Worm (Caenorhabditis elegans): ENCODE data around the gene inx-10.

Gene inx-10

ce11 chrV:9218655-9219389 lies 11.5 kb upstream of the inx-10 start:
- TF ChIP-seq unc-62 (GFP tag; optimal IDR thresholded peaks at IDR 0.05), result no peak

ce11 chrV:9218214-9218613 lies 10.9 kb upstream of the inx-10 start:
- TF ChIP-seq unc-62 (GFP tag; optimal IDR thresholded peaks at IDR 0.05), result no peak

ce11 chrV:9217158-9217557 lies 9.9 kb upstream of the inx-10 start, which contains the start of gene pacs-1:
TSS of gene pacs-1 (minus strand) at chrV:9217258.
- no peak for TF ChIP-seq unc-62 (GFP tag; optimal IDR thresholded peaks at IDR 0.05)

- no peak for TF ChIP-seq unc-62 (GFP tag; optimal IDR thresholded peaks at IDR 0.05)
Measured at ce11 chrV:9213554-9213953, 6.3 kb upstream of the inx-10 start, which contains the start of gene mdt-27. TSS of gene mdt-27 (minus strand) at chrV:9213654.

- TF ChIP-seq unc-62 (GFP tag; optimal IDR thresholded peaks at IDR 0.05), result no peak
Measured at ce11 chrV:9212499-9212898, 5.2 kb upstream of the inx-10 start.

ce11 chrV:9208878-9209277 lies 1.6 kb upstream of the inx-10 start:
- no peak for TF ChIP-seq unc-62 (GFP tag; optimal IDR thresholded peaks at IDR 0.05)

ce11 chrV:9202710-9203109 lies 4.6 kb downstream of the inx-10 start, which contains the start of gene asp-2:
TSS of gene asp-2 (plus strand) at chrV:9203077.
- TF ChIP-seq unc-62 (GFP tag; optimal IDR thresholded peaks at IDR 0.05), result no peak

ce11 chrV:9198887-9199286 lies 8.4 kb downstream of the inx-10 start, which contains the start of gene str-177:
TSS of gene str-177 (minus strand) at chrV:9198987.
- TF ChIP-seq unc-62 (GFP tag; optimal IDR thresholded peaks at IDR 0.05), result no peak

- no peak for TF ChIP-seq unc-62 (GFP tag; optimal IDR thresholded peaks at IDR 0.05)
Measured at ce11 chrV:9197121-9197520, 10.2 kb downstream of the inx-10 start, which contains the start of gene C24B5.4. TSS of gene C24B5.4 (minus strand) at chrV:9197326.

ce11 chrV:9194055-9194454 lies 13.2 kb downstream of the inx-10 start:
- TF ChIP-seq unc-62 (GFP tag; optimal IDR thresholded peaks at IDR 0.05), result no peak

ce11 chrV:9191406-9191805 lies 15.9 kb downstream of the inx-10 start, which contains the start of gene sphr-1:
TSS of gene sphr-1 (plus strand) at chrV:9191610.
- no peak for TF ChIP-seq unc-62 (GFP tag; optimal IDR thresholded peaks at IDR 0.05)

- no peak for TF ChIP-seq unc-62 (GFP tag; optimal IDR thresholded peaks at IDR 0.05)
Measured at ce11 chrV:9186028-9186427, 21.2 kb downstream of the inx-10 start.

- no peak for TF ChIP-seq unc-62 (GFP tag; optimal IDR thresholded peaks at IDR 0.05)
Measured at ce11 chrV:9183718-9184441, 23.4 kb downstream of the inx-10 start.

ce11 chrV:9181669-9182250 lies 25.5 kb downstream of the inx-10 start, which contains the start of gene ptr-1:
TSS of gene ptr-1 (minus strand) at chrV:9181719.
- no peak for TF ChIP-seq unc-62 (GFP tag; optimal IDR thresholded peaks at IDR 0.05)

- no peak for TF ChIP-seq unc-62 (GFP tag; optimal IDR thresholded peaks at IDR 0.05)
Measured at ce11 chrV:9175218-9175837, 31.9 kb downstream of the inx-10 start, which contains the start of gene spas-1. TSS of gene spas-1 (plus strand) at chrV:9175789.

ce11 chrV:9173789-9174188 lies 33.5 kb downstream of the inx-10 start, which contains the start of gene pqn-16:
TSS of gene pqn-16 (plus strand) at chrV:9174089.
- no peak for TF ChIP-seq unc-62 (GFP tag; optimal IDR thresholded peaks at IDR 0.05)

Measured in whole organism, dauer.